Worm (Caenorhabditis elegans): ENCODE data around the gene marc-5.

The marc-5 gene

ce11 chrII:12335430-12335829 is 43.9 kb downstream of the marc-5 start, which contains the start of gene sre-52 (continued):
- no peak for TF ChIP-seq ceh-79 (tag; optimal IDR thresholded peaks at IDR 0.05)

ce11 chrII:12332624-12333023 is 46.7 kb downstream of the marc-5 start, which contains the start of gene sre-54:
Gene sre-54 (plus strand): TSS chrII:12332924.
- no peak for TF ChIP-seq ztf-22 (GFP tag; optimal IDR thresholded peaks at IDR 0.05)
- no peak for TF ChIP-seq xnd-1 (tag; optimal IDR thresholded peaks at IDR 0.05)
- no peak for TF ChIP-seq ztf-28 (GFP tag; IDR thresholded peaks at IDR 0.05)
- TF ChIP-seq F52B5.7 (tag; optimal IDR thresholded peaks at IDR 0.05) = no peak
- no peak for TF ChIP-seq ekl-4 (GFP tag; IDR thresholded peaks at IDR 0.05)
- no peak for TF ChIP-seq T26A5.8 (tag; optimal IDR thresholded peaks at IDR 0.05)
- TF ChIP-seq hmg-20 (GFP tag; IDR thresholded peaks at IDR 0.05) = no peak
- TF ChIP-seq dox-1 (GFP tag; IDR thresholded peaks at IDR 0.05) = no peak
- no peak for TF ChIP-seq attf-6 (GFP tag; IDR thresholded peaks at IDR 0.05)
- TF ChIP-seq lsy-27 (tag; optimal IDR thresholded peaks at IDR 0.05; ENCODE audit: borderline replicate concordance, insufficient read depth) = no peak
- no peak for TF ChIP-seq cebp-1 (GFP tag; IDR thresholded peaks at IDR 0.05)
- TF ChIP-seq cebp-1 (tag; optimal IDR thresholded peaks at IDR 0.05) = no peak
- TF ChIP-seq gei-17 (GFP tag; optimal IDR thresholded peaks at IDR 0.05) = no peak
- TF ChIP-seq aptf-3 (GFP tag; IDR thresholded peaks at IDR 0.05) = no peak
- TF ChIP-seq mel-28 (tag; optimal IDR thresholded peaks at IDR 0.05; ENCODE audit: borderline replicate concordance) = no peak
- TF ChIP-seq tbx-9 (tag; optimal IDR thresholded peaks at IDR 0.05; ENCODE audit: borderline replicate concordance) = no peak
- no peak for TF ChIP-seq unc-62 (GFP tag; optimal IDR thresholded peaks at IDR 0.05)
- TF ChIP-seq F57A8.1 (GFP tag; optimal IDR thresholded peaks at IDR 0.05) = no peak
- no peak for TF ChIP-seq ets-4 (GFP tag; optimal IDR thresholded peaks at IDR 0.05)
- no peak for TF ChIP-seq B0336.3 (GFP tag; IDR thresholded peaks at IDR 0.05)

DNA sequence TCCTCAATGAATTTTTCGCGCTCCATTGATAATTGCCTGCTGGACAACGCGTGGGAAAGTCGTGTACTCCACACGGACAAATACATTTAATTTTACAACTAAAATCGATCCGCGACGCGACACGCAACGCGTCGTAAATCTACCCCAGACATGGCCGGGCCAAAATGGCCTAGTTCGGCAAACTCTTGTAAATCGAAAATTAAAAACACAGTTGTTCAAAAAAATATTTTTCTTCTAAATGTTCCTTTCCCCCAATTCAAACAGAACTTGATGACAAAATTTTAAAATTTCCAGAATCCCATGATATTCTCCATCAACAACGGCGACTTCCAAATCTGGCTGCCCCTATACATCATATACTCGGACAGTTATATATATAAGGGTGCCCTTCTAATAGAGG is 50.3 kb downstream of the marc-5 start, which contains the start of gene sre-55:
TSS of gene sre-55 (plus strand) at position 301 of the 400 bp plus-strand sequence.
- TF ChIP-seq chd-7 (tag; optimal IDR thresholded peaks at IDR 0.05) (no peak), aptf-3 (GFP tag; IDR thresholded peaks at IDR 0.05) (no peak), mel-28 (tag; optimal IDR thresholded peaks at IDR 0.05; ENCODE audit: borderline replicate concordance) (no peak), attf-6 (GFP tag; IDR thresholded peaks at IDR 0.05) (no peak), ceh-40 (GFP tag; IDR thresholded peaks at IDR 0.05) (no peak), F22D6.2 (tag; optimal IDR thresholded peaks at IDR 0.05) (no peak)

- TF ChIP-seq T26A5.8 (tag; optimal IDR thresholded peaks at IDR 0.05) (no peak), snpc-4 (GFP tag; optimal IDR thresholded peaks at IDR 0.05) (no peak), snpc-4 (tag; optimal IDR thresholded peaks at IDR 0.05) (peak in 1 of 4 experiments; percentile 60), tbx-9 (tag; optimal IDR thresholded peaks at IDR 0.05; ENCODE audit: borderline replicate concordance) (no peak), ztf-26 (tag; optimal IDR thresholded peaks at IDR 0.05) (no peak), B0035.1 (tag; optimal IDR thresholded peaks at IDR 0.05) (no peak)
Measured at ce11 chrII:12324159-12324558, 55.2 kb downstream of the marc-5 start, which contains the start of gene sre-56. Gene sre-56 (plus strand): TSS chrII:12324459.

DNA sequence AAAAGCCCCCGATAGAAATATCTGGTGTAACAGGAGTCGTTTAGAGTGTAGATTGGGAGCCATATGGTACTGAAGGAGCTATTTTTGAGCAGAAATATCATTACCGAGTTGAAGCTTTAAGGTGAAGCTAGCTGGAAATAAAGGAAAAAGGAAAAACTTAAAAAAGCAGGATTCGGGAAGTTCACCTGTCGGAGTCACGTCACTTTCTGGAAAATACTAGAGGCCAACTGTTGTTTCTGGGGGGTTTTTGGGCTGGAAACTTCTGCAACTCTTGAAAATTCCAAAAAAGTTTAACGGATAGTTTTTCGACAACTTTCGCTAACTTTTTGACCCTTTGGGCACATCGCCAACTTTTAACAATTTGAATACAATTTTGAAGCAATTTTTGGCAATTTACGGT is 56.0 kb downstream of the marc-5 start, which contains the start of gene sre-53:
TSS of gene sre-53 (minus strand) at position 101 of the 400 bp plus-strand sequence.
- no peak for TF ChIP-seq dpff-1 (tag; optimal IDR thresholded peaks at IDR 0.05)
- TF ChIP-seq K11D2.4 (GFP tag; IDR thresholded peaks at IDR 0.05) = no peak
- TF ChIP-seq rcor-1 (GFP tag; IDR thresholded peaks at IDR 0.05) = no peak
- TF ChIP-seq attf-6 (GFP tag; IDR thresholded peaks at IDR 0.05) = no peak
- TF ChIP-seq ztf-26 (tag; optimal IDR thresholded peaks at IDR 0.05) = no peak
- TF ChIP-seq egl-18 (GFP tag; IDR thresholded peaks at IDR 0.05) = no peak
- TF ChIP-seq F23B12.7 (tag; optimal IDR thresholded peaks at IDR 0.05; ENCODE audit: insufficient read depth) = no peak
- no peak for TF ChIP-seq cebp-1 (GFP tag; IDR thresholded peaks at IDR 0.05)
- no peak for TF ChIP-seq cebp-1 (tag; optimal IDR thresholded peaks at IDR 0.05)
- TF ChIP-seq ama-1 (optimal IDR thresholded peaks at IDR 0.05) = no peak
- TF ChIP-seq ama-1 (GFP tag; optimal IDR thresholded peaks at IDR 0.05) = no peak
- no peak for TF ChIP-seq lsl-1 (GFP tag; optimal IDR thresholded peaks at IDR 0.05)
- TF ChIP-seq nhr-80 (tag; optimal IDR thresholded peaks at IDR 0.05) = no peak

Measured in whole organism, young adult.